Worm (Caenorhabditis elegans): ENCODE data around the gene vps-11.

DNA sequence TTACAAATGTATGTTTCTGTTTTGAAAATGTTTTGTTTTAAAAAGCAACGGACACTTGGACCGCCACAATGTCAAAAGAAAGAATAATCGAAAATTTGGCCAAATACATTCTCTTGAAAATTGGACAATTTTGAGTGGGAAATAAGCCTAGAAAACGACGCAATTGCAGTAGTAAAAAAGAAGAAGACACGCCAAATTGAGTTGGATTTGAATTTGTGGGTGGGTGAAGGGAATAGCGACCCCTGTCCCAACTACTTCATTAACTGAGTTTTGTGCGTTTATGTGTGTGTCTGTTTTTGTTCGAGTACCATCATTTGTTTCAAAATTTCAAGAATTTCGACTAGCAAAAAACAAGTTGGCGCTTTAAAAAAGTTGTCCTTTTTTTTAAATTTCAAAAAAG lies 32.5 kb downstream of the vps-11 start:
- no peak for TF ChIP-seq T26A5.8 (tag; optimal IDR thresholded peaks at IDR 0.05)
- no peak for TF ChIP-seq B0336.3 (GFP tag; IDR thresholded peaks at IDR 0.05)
- no peak for TF ChIP-seq dpl-1 (GFP tag; optimal IDR thresholded peaks at IDR 0.05)
- no peak for TF ChIP-seq nhr-120 (GFP tag; IDR thresholded peaks at IDR 0.05)
- no peak for TF ChIP-seq ccch-3 (GFP tag; optimal IDR thresholded peaks at IDR 0.05)
